Fruit fly (Drosophila melanogaster): ENCODE data around the gene CG34148.

dm6 chr3R:21858290-21858875 lies 20.1 kb downstream of the CG34148 start:
- TF ChIP-seq Hr96 (GFP tag; optimal IDR thresholded peaks at IDR 0.05) (no peak), tj (GFP tag; optimal IDR thresholded peaks at IDR 0.05) (peak; percentile 34), cnc (optimal IDR thresholded peaks at IDR 0.05) (no peak), CG7045 (GFP tag; optimal IDR thresholded peaks at IDR 0.05) (no peak), CG14711 (tag; optimal IDR thresholded peaks at IDR 0.05) (no peak), bab1 (GFP tag; optimal IDR thresholded peaks at IDR 0.05) (no peak), Clk (GFP tag; optimal IDR thresholded peaks at IDR 0.05) (no peak), kay (GFP tag; ENCODE audit: borderline replicate concordance) (no peak), Mnt (GFP tag; optimal IDR thresholded peaks at IDR 0.05) (no peak), toe (GFP tag; optimal IDR thresholded peaks at IDR 0.05) (no peak), Crg-1 (GFP tag; optimal IDR thresholded peaks at IDR 0.05) (no peak), CG12768 (GFP tag; optimal IDR thresholded peaks at IDR 0.05) (no peak), CG7101 (tag; optimal IDR thresholded peaks at IDR 0.05) (no peak), CG11617 (GFP tag; optimal IDR thresholded peaks at IDR 0.05) (no peak)
